Worm (Caenorhabditis elegans) whole organism, L1 larva: ENCODE results near the gene F22F1.2.
"Not testable (repeated sequence)": the region's sequence is repeated elsewhere in the genome, so short reads cannot be mapped to it uniquely, and the experiment has no call there.

ENCODE experiments used
- C16A3.4 ChIP-seq: fragments of 150-350 bp; optimal IDR thresholded peaks from 2 replicates; lab custom pipeline; 2014; ENCODE audit warnings: missing biosample characterization, missing genetic modification characterization
- F16B12.6 ChIP-seq: fragments of 150-350 bp; optimal IDR thresholded peaks from 2 replicates; lab custom pipeline; 2014; ENCODE audit warnings: missing biosample characterization, missing genetic modification characterization
- ceh-63 ChIP-seq: fragments of 200-800 bp; sonication (Bioruptor generic); optimal IDR thresholded peaks from 2 replicates; lab custom pipeline; 2018; ENCODE audit warnings: mild to moderate bottlenecking, missing genetic modification characterization, missing compliant biosample characterization
- ceh-8 ChIP-seq: fragments of 200-800 bp; sonication (Bioruptor generic); optimal IDR thresholded peaks from 2 replicates; lab custom pipeline; 2018; ENCODE audit warnings: mild to moderate bottlenecking, missing genetic modification characterization, moderate library complexity, missing compliant biosample characterization
- ceh-82 ChIP-seq, 3 experiments: fragments of 150-350 bp in 1 of 3; sonication (generic microtip) in 2 of 3; optimal IDR thresholded peaks; 2 replicates each; lab custom pipeline; 2014 to 2017; ENCODE audit warnings: missing biosample characterization in 3 of 3, missing genetic modification characterization in 3 of 3
- dsc-1 ChIP-seq: sonication (generic microtip); optimal IDR thresholded peaks from 2 replicates; lab custom pipeline; 2016; ENCODE audit warnings: mild to moderate bottlenecking, missing genetic modification characterization, missing compliant biosample characterization
- efl-1 ChIP-seq, 4 experiments: fragments of 150-350 bp; optimal IDR thresholded peaks in 3 of 4; peaks in 1 of 4; 1 replicate in 1 of 4; 2 replicates in 3 of 4; lab custom pipeline; 2014; ENCODE audit warnings: missing biosample characterization in 2 of 4, missing genetic modification characterization in 2 of 4, missing genetic modification reagents in 2 of 4
- fkh-8 ChIP-seq: sonication (generic microtip); optimal IDR thresholded peaks from 2 replicates; lab custom pipeline; 2016; ENCODE audit warnings: mild to moderate bottlenecking, missing genetic modification characterization, missing compliant biosample characterization
- irx-1 ChIP-seq: sonication (generic microtip); optimal IDR thresholded peaks from 2 replicates; lab custom pipeline; 2016; ENCODE audit warnings: missing genetic modification characterization, missing compliant biosample characterization
- jun-1 ChIP-seq: fragments of 150-350 bp; optimal IDR thresholded peaks from 2 replicates; lab custom pipeline; 2014; ENCODE audit warnings: missing biosample characterization, missing genetic modification reagents, missing genetic modification characterization
- lin-13 ChIP-seq: fragments of 150-350 bp; optimal IDR thresholded peaks from 2 replicates; lab custom pipeline; 2014; ENCODE audit warnings: missing biosample characterization, missing genetic modification reagents, missing genetic modification characterization
- lin-14 ChIP-seq: fragments of 200-800 bp; sonication (Bioruptor generic); optimal IDR thresholded peaks from 2 replicates; lab custom pipeline; 2018; ENCODE audit warnings: mild to moderate bottlenecking, missing genetic modification characterization, moderate library complexity, missing compliant biosample characterization
- lin-35 ChIP-seq, 2 experiments: fragments of 150-350 bp; optimal IDR thresholded peaks; 2 replicates each; lab custom pipeline; 2014; ENCODE audit warnings: missing biosample characterization in 2 of 2, missing genetic modification characterization in 2 of 2, missing genetic modification reagents in 2 of 2
- lir-3 ChIP-seq: sonication (generic microtip); optimal IDR thresholded peaks from 2 replicates; lab custom pipeline; 2016; ENCODE audit warnings: mild to moderate bottlenecking, missing genetic modification characterization, moderate library complexity, missing compliant biosample characterization; ENCODE audit not compliant: poor library complexity
- lsy-2 ChIP-seq, 2 experiments: fragments of 150-350 bp; optimal IDR thresholded peaks; 2 replicates each; lab custom pipeline; 2014; ENCODE audit warnings: missing biosample characterization in 2 of 2, missing genetic modification characterization in 2 of 2
- mdl-1 ChIP-seq, 2 experiments: fragments of 150-350 bp; optimal IDR thresholded peaks; 2 replicates each; lab custom pipeline; 2014 to 2017; ENCODE audit warnings: missing biosample characterization in 2 of 2, missing genetic modification characterization in 2 of 2, inconsistent platforms in 1 of 2
- mep-1 ChIP-seq: fragments of 150-350 bp; optimal IDR thresholded peaks from 2 replicates; lab custom pipeline; 2014; ENCODE audit warnings: missing biosample characterization, missing genetic modification characterization
- nhr-47 ChIP-seq: sonication (generic microtip); optimal IDR thresholded peaks from 2 replicates; lab custom pipeline; 2016; ENCODE audit warnings: mild to moderate bottlenecking, missing genetic modification characterization, moderate library complexity, missing compliant biosample characterization
- nhr-71 ChIP-seq: sonication (generic microtip); optimal IDR thresholded peaks from 2 replicates; lab custom pipeline; 2016; ENCODE audit warnings: mild to moderate bottlenecking, missing genetic modification characterization, moderate library complexity, missing compliant biosample characterization
- nhr-77 ChIP-seq: fragments of 150-350 bp; optimal IDR thresholded peaks from 2 replicates; lab custom pipeline; 2014; ENCODE audit warnings: missing biosample characterization, missing genetic modification characterization
- nhr-85 ChIP-seq: sonication (generic microtip); peaks from one replicate; lab custom pipeline; 2016; ENCODE audit warnings: missing genetic modification characterization, inconsistent platforms, missing compliant biosample characterization
- nhr-90 ChIP-seq: sonication (generic microtip); optimal IDR thresholded peaks from 2 replicates; lab custom pipeline; 2016; ENCODE audit warnings: mild to moderate bottlenecking, missing genetic modification characterization, missing compliant biosample characterization; ENCODE audit not compliant: poor library complexity
- rnt-1 ChIP-seq: sonication (generic microtip); optimal IDR thresholded peaks from 2 replicates; lab custom pipeline; 2016; ENCODE audit warnings: mild to moderate bottlenecking, missing genetic modification characterization, moderate library complexity, missing compliant biosample characterization
- snpc-4 ChIP-seq: fragments of 150-350 bp; optimal IDR thresholded peaks from 2 replicates; lab custom pipeline; 2014; ENCODE audit warnings: missing biosample characterization, missing genetic modification characterization
- snu-23 ChIP-seq: sonication (generic microtip); optimal IDR thresholded peaks from 2 replicates; lab custom pipeline; 2016; ENCODE audit warnings: missing genetic modification characterization, missing compliant biosample characterization
- sox-4 ChIP-seq: sonication (generic microtip); optimal IDR thresholded peaks from 2 replicates; lab custom pipeline; 2016; ENCODE audit warnings: missing genetic modification characterization, missing compliant biosample characterization
- swsn-7 ChIP-seq: sonication (generic microtip); optimal IDR thresholded peaks from 2 replicates; lab custom pipeline; 2016; ENCODE audit warnings: missing genetic modification characterization, missing compliant biosample characterization
- tbx-2 ChIP-seq: sonication (generic microtip); optimal IDR thresholded peaks from 2 replicates; lab custom pipeline; 2016; ENCODE audit warnings: missing genetic modification characterization, missing compliant biosample characterization
- unc-130 ChIP-seq: fragments of 150-350 bp; optimal IDR thresholded peaks from 2 replicates; lab custom pipeline; 2017; ENCODE audit warnings: missing biosample characterization, missing genetic modification characterization, inconsistent platforms
- unc-62 ChIP-seq: fragments of 150-350 bp; optimal IDR thresholded peaks from 2 replicates; lab custom pipeline; 2014; ENCODE audit warnings: missing biosample characterization, missing genetic modification reagents, missing genetic modification characterization
- xbp-1 ChIP-seq: sonication (generic microtip); optimal IDR thresholded peaks from 2 replicates; lab custom pipeline; 2016; ENCODE audit warnings: missing genetic modification characterization, missing compliant biosample characterization

The F22F1.2 gene

ce11 chrX:8155447-8155877, 4.9 kb upstream of the F22F1.2 start:
- TF ChIP-seq lin-13 (GFP tag; lab: Kevin White, UChicago) (peak; percentile 7), mep-1 (tag; lab: Kevin White, UChicago) (peak; percentile 8), jun-1 (tag; lab: Kevin White, UChicago) (peak; percentile 16), nhr-77 (tag; lab: Kevin White, UChicago) (peak; percentile 20), mdl-1 (tag; optimal IDR thresholded peaks at IDR 0.05; lab: Kevin White, UChicago) (peak in 1 of 2 experiments; percentile 70), lsy-2 (tag; optimal IDR thresholded peaks at IDR 0.05; lab: Kevin White, UChicago) (peak in 1 of 2 experiments; percentile 46), irx-1 (peak; percentile 2), unc-130 (tag; lab: Kevin White, UChicago) (peak; percentile 1), rnt-1 (tag; lab: Kevin White, UChicago) (peak; percentile 48), ceh-82 (tag; optimal IDR thresholded peaks at IDR 0.05; lab: Kevin White, UChicago) (peak in 1 of 3 experiments; percentile 46), lin-35 (GFP tag; optimal IDR thresholded peaks at IDR 0.05; lab: Kevin White, UChicago) (peak; percentile 6 to 48), efl-1 (optimal IDR thresholded peaks at IDR 0.05; lab: Kevin White, UChicago) (peak in 1 of 2 experiments; percentile 18), efl-1 (GFP tag; optimal IDR thresholded peaks at IDR 0.05 in 1 of 2; lab: Kevin White, UChicago) (peak in 1 of 2 experiments; percentile 65), C16A3.4 (tag; lab: Kevin White, UChicago) (peak; percentile 43), snu-23 (peak; percentile 59), nhr-85 (tag; lab: Kevin White, UChicago) (peak; percentile 68), xbp-1 (tag; lab: Kevin White, UChicago) (peak; percentile 22), lin-14 (GFP tag; lab: Kevin White, UChicago) (peak; percentile 2)

ce11 chrX:8154374-8154836, 3.9 kb upstream of the F22F1.2 start:
- peak; percentile 12 for TF ChIP-seq swsn-7 (tag; lab: Kevin White, UChicago)
- TF ChIP-seq snu-23: peak; percentile 47
- peak in 1 of 2 experiments; percentile 4 for TF ChIP-seq mdl-1 (tag; optimal IDR thresholded peaks at IDR 0.05; lab: Kevin White, UChicago)
- TF ChIP-seq nhr-90 (tag; lab: Kevin White, UChicago): peak; percentile 10
- peak; percentile 25 for TF ChIP-seq nhr-71
- TF ChIP-seq nhr-47 (tag; lab: Kevin White, UChicago): peak; percentile 29
- TF ChIP-seq rnt-1 (tag; lab: Kevin White, UChicago): peak; percentile 19
- not testable (repeated sequence) for TF ChIP-seq efl-1 (optimal IDR thresholded peaks at IDR 0.05; lab: Kevin White, UChicago)
- TF ChIP-seq efl-1 (GFP tag; optimal IDR thresholded peaks at IDR 0.05 in 1 of 2; lab: Kevin White, UChicago): peak in 1 of 2 experiments; percentile 54
- TF ChIP-seq lin-35 (GFP tag; optimal IDR thresholded peaks at IDR 0.05; lab: Kevin White, UChicago): peak in 1 of 2 experiments; percentile 29
- TF ChIP-seq, all 84 proteins: peak for 9; not testable (repeated sequence) for 75

ce11 chrX:8151409-8151808, 888 bp upstream of the F22F1.2 start:
- TF ChIP-seq unc-62 (GFP tag; lab: Kevin White, UChicago) (no peak), swsn-7 (tag; lab: Kevin White, UChicago) (peak; percentile 4), sox-4 (tag; lab: Kevin White, UChicago) (peak; percentile 64), ceh-63 (GFP tag; lab: Kevin White, UChicago) (no peak), ceh-8 (peak; percentile 16), lir-3 (tag; lab: Kevin White, UChicago) (no peak), dsc-1 (peak; percentile 50), nhr-47 (tag; lab: Kevin White, UChicago) (peak; percentile 39), fkh-8 (tag; lab: Kevin White, UChicago) (peak; percentile 84)

ce11 chrX:8148993-8149392, 1.5 kb downstream of the F22F1.2 start:
- TF ChIP-seq tbx-2 (no peak), mep-1 (tag; lab: Kevin White, UChicago) (peak; percentile 8)

ce11 chrX:8147398-8147797, 3.1 kb downstream of the F22F1.2 start, which contains the start of gene C02B8.1:
Gene C02B8.1, plus strand, starts transcription at chrX:8147698.
- TF ChIP-seq F16B12.6 (tag; lab: Kevin White, UChicago) (no peak), lsy-2 (tag; optimal IDR thresholded peaks at IDR 0.05; lab: Kevin White, UChicago) (no peak), efl-1 (optimal IDR thresholded peaks at IDR 0.05; lab: Kevin White, UChicago) (no peak), efl-1 (GFP tag; optimal IDR thresholded peaks at IDR 0.05 in 1 of 2; lab: Kevin White, UChicago) (peak in 1 of 2 experiments; percentile 6), snpc-4 (tag; lab: Kevin White, UChicago) (no peak)
